Fruit fly (Drosophila melanogaster) whole organism, wandering third instar larva: ENCODE results near the gene hiw.

Source experiments
- Dif ChIP-seq: fragments of 200-275, 200-300 bp; sonication (Bioruptor generic); optimal IDR thresholded peaks from 2 replicates; lab custom pipeline; 2018; ENCODE audit warnings: missing biosample characterization, missing genetic modification characterization; ENCODE audit not compliant: partially characterized antibody
- HLH106 ChIP-seq: fragments of 200-800 bp; optimal IDR thresholded peaks from 3 replicates; lab custom pipeline; 2019; ENCODE audit warnings: missing biosample characterization, mild to moderate bottlenecking, missing genetic modification characterization, moderate library complexity
- N ChIP-seq: fragments of >200 bp; optimal IDR thresholded peaks from 2 replicates; lab custom pipeline; 2018; ENCODE audit warnings: missing biosample characterization, missing external identifiers, missing genetic modification characterization
- Rel ChIP-seq, 2 experiments: fragments of 200-800 bp; sonication (Bioruptor generic) in 1 of 2; optimal IDR thresholded peaks; 2 replicates in 1 of 2; 3 replicates in 1 of 2; lab custom pipeline; 2016 to 2019; ENCODE audit warnings: mild to moderate bottlenecking in 2 of 2, missing biosample characterization in 2 of 2, missing genetic modification characterization in 2 of 2, moderate library complexity in 1 of 2
- jim ChIP-seq: fragments of 175-275, 200-325 bp; sonication (Bioruptor generic); optimal IDR thresholded peaks from 2 replicates; lab custom pipeline; 2016; ENCODE audit warnings: missing biosample characterization, mild to moderate bottlenecking, missing genetic modification characterization
- lola ChIP-seq: fragments of >200 bp; optimal IDR thresholded peaks from 2 replicates; lab custom pipeline; 2017; ENCODE audit warnings: missing biosample characterization, missing genetic modification characterization
- pan ChIP-seq: fragments of >200 bp; optimal IDR thresholded peaks from 2 replicates; lab custom pipeline; 2017
- psq ChIP-seq: fragments of 200-800 bp; sonication (Bioruptor generic); optimal IDR thresholded peaks from 3 replicates; lab custom pipeline; 2017; ENCODE audit warnings: missing biosample characterization, mild to moderate bottlenecking, missing genetic modification characterization, moderate library complexity
- sage ChIP-seq: fragments of 200-800 bp; sonication (Bioruptor generic); optimal IDR thresholded peaks from 2 replicates; lab custom pipeline; 2016; ENCODE audit warnings: missing biosample characterization, mild to moderate bottlenecking, missing genetic modification characterization
- usp ChIP-seq: fragments of >200 bp; optimal IDR thresholded peaks from 2 replicates; lab custom pipeline; 2017; ENCODE audit warnings: missing biosample characterization, missing genetic modification characterization

DNA sequence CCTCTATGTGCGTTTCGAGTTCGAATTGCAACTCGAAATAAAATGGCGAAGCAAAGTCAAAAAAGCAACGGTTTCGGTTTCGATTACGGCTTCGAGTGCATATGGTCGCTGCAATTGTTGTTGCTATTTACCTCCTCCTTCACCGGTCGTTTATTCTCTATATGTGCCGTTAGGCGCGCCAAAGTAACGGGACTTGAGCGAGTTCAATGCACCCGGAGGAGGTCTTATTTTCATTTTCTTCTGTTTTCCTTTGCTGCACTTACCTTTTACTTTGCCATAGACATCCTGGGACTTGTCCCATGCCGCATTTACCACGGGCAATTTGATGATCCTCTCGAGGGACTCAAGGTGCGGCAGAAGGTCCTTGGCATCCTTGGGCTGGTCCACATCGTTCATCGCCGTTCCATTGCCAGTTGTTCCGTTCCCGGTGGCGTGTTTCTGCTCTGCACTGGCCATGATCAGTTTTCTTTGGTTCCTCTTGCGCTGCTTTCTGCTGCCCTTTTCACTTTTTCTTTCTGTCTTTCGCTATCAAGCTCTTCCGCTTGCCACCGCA, 12.3 kb upstream of the hiw start:
- TF ChIP-seq jim (GFP tag; lab: Kevin White, UChicago), result no peak
- TF ChIP-seq pan (lab: Kevin White, UChicago), result no peak
- no peak for TF ChIP-seq HLH106 (tag; lab: Kevin White, UChicago)
- no peak for TF ChIP-seq N (GFP tag; lab: Kevin White, UChicago)
- TF ChIP-seq psq (GFP tag; lab: Kevin White, UChicago), result no peak
- TF ChIP-seq usp (GFP tag; lab: Kevin White, UChicago), result no peak
- no peak for TF ChIP-seq lola (GFP tag; lab: Kevin White, UChicago)
- TF ChIP-seq Dif (GFP tag; lab: Kevin White, UChicago), result no peak
- TF ChIP-seq sage (GFP tag; lab: Kevin White, UChicago), result no peak
- no peak for TF ChIP-seq Rel (GFP tag; optimal IDR thresholded peaks at IDR 0.05; lab: Kevin White, UChicago)
- no peak for TF ChIP-seq Rel (tag; optimal IDR thresholded peaks at IDR 0.05; lab: Kevin White, UChicago)
